Worm (Caenorhabditis elegans): ENCODE results near the gene kbp-3.

DNA sequence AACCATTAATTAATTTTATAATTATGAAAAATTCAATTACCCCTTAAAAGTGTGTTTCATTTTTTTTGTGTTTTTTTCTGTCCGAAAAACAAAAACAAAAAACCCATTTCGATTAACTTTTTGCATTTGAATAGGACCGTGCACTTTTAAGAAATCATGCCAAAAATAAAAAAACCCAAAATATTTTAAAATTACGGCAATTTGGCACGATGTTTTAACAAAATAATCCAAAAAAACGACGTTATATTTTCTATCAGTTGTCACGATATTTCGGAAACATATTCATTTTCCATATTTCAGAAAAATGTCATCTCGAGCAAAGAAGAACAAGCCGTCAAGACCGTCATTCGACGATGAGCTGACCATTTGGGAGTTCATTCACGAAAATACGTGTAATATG, 28.2 kb downstream of the kbp-3 start, which contains the start of gene tebp-1:
- no peak for TF ChIP-seq W03F9.2 (tag; optimal IDR thresholded peaks at IDR 0.05)
- TF ChIP-seq dao-5 (tag; optimal IDR thresholded peaks at IDR 0.05), result no peak
- TF ChIP-seq him-1 (tag; optimal IDR thresholded peaks at IDR 0.05), result no peak

Measured in whole organism, L4/young adult.